Fruit fly (Drosophila melanogaster): ENCODE measurements around the gene Ube4A.

Gene Ube4A

dm6 chr2L:6667719-6668325 is 9.5 kb downstream of the Ube4A start, which contains the start of gene Galt (continued):
- TF ChIP-seq CG4360 (GFP tag; IDR thresholded peaks at IDR 0.05) (0 out of 2 replicates have a peak, but pooled peaks have one; percentile 16), CG30403 (GFP tag; optimal IDR thresholded peaks at IDR 0.05) (peak; percentile 8), tin (GFP tag; optimal IDR thresholded peaks at IDR 0.05) (no peak), CG17328 (GFP tag; IDR thresholded peaks at IDR 0.05) (peak; percentile 49; the same call in 1 of the 2 replicates), CG9932 (GFP tag; IDR thresholded peaks at IDR 0.05) (peak; percentile 47), CG32532 (GFP tag; IDR thresholded peaks at IDR 0.05) (peak; percentile 12; the same call in 1 of the 2 replicates), CG13287 (GFP tag; IDR thresholded peaks at IDR 0.05; ENCODE audit: partially characterized antibody) (peak; percentile 81), CG3163 (GFP tag; optimal IDR thresholded peaks at IDR 0.05) (peak; percentile 61), bbx (GFP tag; IDR thresholded peaks at IDR 0.05; ENCODE audit: partially characterized antibody) (peak; percentile 47; the same call in 1 of the 2 replicates), Side (GFP tag; optimal IDR thresholded peaks at IDR 0.05) (no peak), CG15696 (tag; optimal IDR thresholded peaks at IDR 0.05) (peak; percentile 36), Deaf1 (tag; optimal IDR thresholded peaks at IDR 0.05) (peak; percentile 37), maf-S (GFP tag; optimal IDR thresholded peaks at IDR 0.05) (no peak), Sin3A (optimal IDR thresholded peaks at IDR 0.05) (no peak), HmgZ (tag; optimal IDR thresholded peaks at IDR 0.05) (peak; percentile 19), slbo (GFP tag; IDR thresholded peaks at IDR 0.05) (peak; percentile 52; the same call in 1 of the 2 replicates), CG15601 (tag; optimal IDR thresholded peaks at IDR 0.05) (peak; percentile 32), Drgx (GFP tag; IDR thresholded peaks at IDR 0.05) (no peak), CG4328 (GFP tag; optimal IDR thresholded peaks at IDR 0.05) (peak; percentile 39), CG15514 (GFP tag; optimal IDR thresholded peaks at IDR 0.05) (peak; percentile 68), CG13775 (GFP tag; optimal IDR thresholded peaks at IDR 0.05) (peak; percentile 22), row (GFP tag; IDR thresholded peaks at IDR 0.05) (peak; percentile 78), h (optimal IDR thresholded peaks at IDR 0.05) (no peak), CG34224 (GFP tag; IDR thresholded peaks at IDR 0.05; ENCODE audit: partially characterized antibody) (peak; percentile 84), CG18764 (GFP tag; optimal IDR thresholded peaks at IDR 0.05) (no peak), Hsf (GFP tag; optimal IDR thresholded peaks at IDR 0.05) (no peak), ara (GFP tag; IDR thresholded peaks at IDR 0.05) (no peak), ttk (GFP tag; IDR thresholded peaks at IDR 0.05) (no peak), CG6765 (GFP tag; optimal IDR thresholded peaks at IDR 0.05) (peak; percentile 5), CG18262 (tag; optimal IDR thresholded peaks at IDR 0.05) (peak; percentile 56), CG12236 (GFP tag; optimal IDR thresholded peaks at IDR 0.05) (no peak), Atf-2 (GFP tag; optimal IDR thresholded peaks at IDR 0.05) (no peak), ranshi (GFP tag; IDR thresholded peaks at IDR 0.05) (peak; percentile 35; the same call in 1 of the 2 replicates), danr (GFP tag; IDR thresholded peaks at IDR 0.05) (no peak), CG10274 (GFP tag; optimal IDR thresholded peaks at IDR 0.05) (no peak), jigr1 (GFP tag; IDR thresholded peaks at IDR 0.05) (no peak), nerfin-2 (GFP tag; IDR thresholded peaks at IDR 0.05; ENCODE audit: partially characterized antibody) (peak; percentile 86), hkb (optimal IDR thresholded peaks at IDR 0.05) (no peak), hkb (GFP tag; IDR thresholded peaks at IDR 0.05) (peak; percentile 30), al (GFP tag; IDR thresholded peaks at IDR 0.05) (no peak), lov (optimal IDR thresholded peaks at IDR 0.05) (no peak), lov (GFP tag; IDR thresholded peaks at IDR 0.05) (no peak), psq (GFP tag; optimal IDR thresholded peaks at IDR 0.05) (peak; percentile 11), Eip74EF (GFP tag; optimal IDR thresholded peaks at IDR 0.05) (peak in 1 of 2 experiments; percentile 24), repo (GFP tag; optimal IDR thresholded peaks at IDR 0.05) (no peak), cg (GFP tag; optimal IDR thresholded peaks at IDR 0.05) (peak; percentile 65), gcm2 (GFP tag; optimal IDR thresholded peaks at IDR 0.05) (no peak), CG10431 (GFP tag; optimal IDR thresholded peaks at IDR 0.05) (peak; percentile 38), Chrac-16 (GFP tag; optimal IDR thresholded peaks at IDR 0.05) (no peak), Gug (GFP tag; IDR thresholded peaks at IDR 0.05) (no peak), Hmr (GFP tag; optimal IDR thresholded peaks at IDR 0.05) (peak; percentile 66)
